Worm (Caenorhabditis elegans) whole organism, L4 larva: Measurements from ENCODE around the gene C16C4.17.

Source experiments
- F10B5.3 ChIP-seq: sonication (generic microtip); optimal IDR thresholded peaks from 2 replicates; lab custom pipeline; 2016; ENCODE audit warnings: mild to moderate bottlenecking, missing genetic modification characterization, missing compliant biosample characterization
- F49E8.2 ChIP-seq: sonication (generic microtip); optimal IDR thresholded peaks from 2 replicates; lab custom pipeline; 2016; ENCODE audit warnings: missing compliant biosample characterization, mild to moderate bottlenecking, missing genetic modification characterization, borderline replicate concordance
- R02D3.7 ChIP-seq: fragments of 150-350 bp; sonication (generic microtip); optimal IDR thresholded peaks from 3 replicates; lab custom pipeline; 2014; ENCODE audit warnings: missing biosample characterization, missing genetic modification characterization
- T20F7.1 ChIP-seq: fragments of 200-800 bp; sonication (Bioruptor generic); optimal IDR thresholded peaks from 2 replicates; lab custom pipeline; 2018; ENCODE audit warnings: mild to moderate bottlenecking, missing genetic modification characterization, missing compliant biosample characterization
- Y105C5A.15 ChIP-seq: fragments of 200-800 bp; sonication (Bioruptor generic); IDR thresholded peaks from 2 replicates; pipeline ENCODE4 v1.3.6; 2022; ENCODE audit warnings: missing genetic modification characterization, missing compliant biosample characterization
- ZK337.2 ChIP-seq: fragments of 200-800 bp; sonication (Bioruptor generic); IDR thresholded peaks from 2 replicates; pipeline ENCODE4 v1.3.6; 2022; ENCODE audit warnings: missing genetic modification reagents, missing genetic modification characterization, missing compliant biosample characterization
- aha-1 ChIP-seq: fragments of 150-350 bp; peaks from one replicate; lab custom pipeline; 2014; ENCODE audit warnings: missing biosample characterization, missing genetic modification characterization
- ceh-28 ChIP-seq: fragments of 150-350 bp; optimal IDR thresholded peaks from 2 replicates; lab custom pipeline; 2014; ENCODE audit warnings: missing biosample characterization, missing genetic modification reagents, missing genetic modification characterization
- ceh-32 ChIP-seq: sonication (generic microtip); optimal IDR thresholded peaks from 2 replicates; lab custom pipeline; 2016; ENCODE audit warnings: mild to moderate bottlenecking, missing genetic modification characterization, missing compliant biosample characterization; ENCODE audit not compliant: poor library complexity
- ceh-44 ChIP-seq: fragments of 200-800 bp; sonication (Bioruptor generic); IDR thresholded peaks from 2 replicates; pipeline ENCODE4 v1.3.6; 2022; ENCODE audit warnings: missing genetic modification reagents, missing genetic modification characterization, missing compliant biosample characterization
- ces-1 ChIP-seq: fragments of 150-350 bp; sonication (generic microtip); optimal IDR thresholded peaks from 4 replicates; lab custom pipeline; 2014; ENCODE audit warnings: missing biosample characterization, missing genetic modification reagents, missing genetic modification characterization
- daf-16 ChIP-seq, 3 experiments: sonication (generic microtip); optimal IDR thresholded peaks; 2 replicates each; lab custom pipeline; 2016 to 2017; ENCODE audit warnings: missing genetic modification characterization in 3 of 3, missing genetic modification reagents in 3 of 3, mild to moderate bottlenecking in 2 of 3, missing compliant biosample characterization in 2 of 3, missing biosample characterization in 1 of 3, moderate library complexity in 1 of 3
- dmd-6 ChIP-seq: fragments of 200-800 bp; sonication (Bioruptor generic); IDR thresholded peaks from 2 replicates; pipeline ENCODE4 v1.3.6; 2022; ENCODE audit warnings: missing genetic modification reagents, missing genetic modification characterization, missing compliant biosample characterization
- dmd-8 ChIP-seq: fragments of 200-800 bp; sonication (Bioruptor generic); IDR thresholded peaks from 2 replicates; pipeline ENCODE4 v1.3.6; 2022; ENCODE audit warnings: missing genetic modification characterization, missing compliant biosample characterization
- dmd-9 ChIP-seq: fragments of 200-800 bp; sonication (Bioruptor generic); IDR thresholded peaks from 2 replicates; pipeline ENCODE4 v1.3.6; 2022; ENCODE audit warnings: missing genetic modification reagents, missing genetic modification characterization, missing compliant biosample characterization
- duxl-1 ChIP-seq: sonication (generic microtip); optimal IDR thresholded peaks from 2 replicates; lab custom pipeline; 2016; ENCODE audit warnings: mild to moderate bottlenecking, missing genetic modification characterization, moderate library complexity, missing compliant biosample characterization; ENCODE audit not compliant: poor library complexity
- dve-1 ChIP-seq: sonication (generic microtip); optimal IDR thresholded peaks from 2 replicates; lab custom pipeline; 2017; ENCODE audit warnings: antibody characterized with exemption, mild to moderate bottlenecking, missing genetic modification characterization, missing compliant biosample characterization; ENCODE audit not compliant: insufficient read depth
- hlh-11 ChIP-seq: fragments of 200-800 bp; sonication (Bioruptor generic); optimal IDR thresholded peaks from 2 replicates; lab custom pipeline; 2018; ENCODE audit warnings: mild to moderate bottlenecking, missing genetic modification characterization, missing compliant biosample characterization
- hmg-1.1 ChIP-seq: fragments of 200-800 bp; sonication (Bioruptor generic); IDR thresholded peaks from 2 replicates; pipeline ENCODE4 v1.3.6; 2022; ENCODE audit warnings: missing genetic modification reagents, missing genetic modification characterization, missing compliant biosample characterization
- jun-1 ChIP-seq: fragments of 150-350 bp; optimal IDR thresholded peaks from 2 replicates; lab custom pipeline; 2014; ENCODE audit warnings: missing biosample characterization, missing genetic modification reagents, missing genetic modification characterization
- lim-7 ChIP-seq: fragments of 200-800 bp; sonication (Bioruptor generic); IDR thresholded peaks from 2 replicates; pipeline ENCODE4 v1.3.6; 2022; ENCODE audit warnings: missing genetic modification characterization, missing compliant biosample characterization
- lin-1 ChIP-seq: fragments of 200-800 bp; sonication (Bioruptor generic); IDR thresholded peaks from 2 replicates; pipeline ENCODE4 v1.3.6; 2022; ENCODE audit warnings: missing genetic modification reagents, missing genetic modification characterization, missing compliant biosample characterization
- lin-13 ChIP-seq: fragments of 150-350 bp; optimal IDR thresholded peaks from 2 replicates; lab custom pipeline; 2014; ENCODE audit warnings: missing biosample characterization, missing genetic modification reagents, missing genetic modification characterization
- mdl-1 ChIP-seq, 2 experiments: fragments of 150-350 bp in 1 of 2; sonication (generic microtip) in 1 of 2; optimal IDR thresholded peaks; 2 replicates each; lab custom pipeline; 2014 to 2017; ENCODE audit warnings: missing biosample characterization in 2 of 2, missing genetic modification characterization in 2 of 2
- mxl-3 ChIP-seq: fragments of 200-800 bp; sonication (Bioruptor generic); optimal IDR thresholded peaks from 2 replicates; lab custom pipeline; 2018; ENCODE audit warnings: mild to moderate bottlenecking, missing genetic modification characterization, missing compliant biosample characterization
- nhr-111 ChIP-seq: fragments of 200-800 bp; sonication (Bioruptor generic); optimal IDR thresholded peaks from 2 replicates; lab custom pipeline; 2018; ENCODE audit warnings: mild to moderate bottlenecking, missing genetic modification characterization, missing compliant biosample characterization
- nhr-28 ChIP-seq: fragments of 150-350 bp; optimal IDR thresholded peaks from 2 replicates; lab custom pipeline; 2014; ENCODE audit warnings: missing biosample characterization, missing genetic modification characterization
- nhr-42 ChIP-seq: fragments of 200-800 bp; sonication (Bioruptor generic); IDR thresholded peaks from 2 replicates; pipeline ENCODE4 v1.3.6; 2022; ENCODE audit warnings: missing genetic modification characterization, missing compliant biosample characterization
- nhr-48 ChIP-seq: sonication (generic microtip); optimal IDR thresholded peaks from 2 replicates; lab custom pipeline; 2016; ENCODE audit warnings: mild to moderate bottlenecking, missing genetic modification characterization, missing compliant biosample characterization
- nhr-6 ChIP-seq: fragments of 150-350 bp; optimal IDR thresholded peaks from 2 replicates; lab custom pipeline; 2014; ENCODE audit warnings: missing biosample characterization, missing genetic modification characterization
- php-3 ChIP-seq: fragments of 200-800 bp; sonication (Bioruptor generic); IDR thresholded peaks from 2 replicates; pipeline ENCODE4 v1.3.6; 2022; ENCODE audit warnings: missing genetic modification reagents, missing genetic modification characterization, missing compliant biosample characterization
- pqm-1 ChIP-seq: sonication (generic microtip); optimal IDR thresholded peaks from 2 replicates; lab custom pipeline; 2017; ENCODE audit warnings: missing biosample characterization, missing genetic modification characterization
- set-16 ChIP-seq: fragments of 200-800 bp; sonication (Bioruptor generic); IDR thresholded peaks from 2 replicates; pipeline ENCODE4 v1.3.6; 2022; ENCODE audit warnings: missing genetic modification reagents, missing genetic modification characterization, missing compliant biosample characterization
- skn-1 ChIP-seq: fragments of 150-350 bp; optimal IDR thresholded peaks from 2 replicates; lab custom pipeline; 2014; ENCODE audit warnings: missing biosample characterization, missing genetic modification characterization
- snpc-4 ChIP-seq: fragments of 150-350 bp; optimal IDR thresholded peaks from 2 replicates; lab custom pipeline; 2014; ENCODE audit warnings: missing biosample characterization, missing genetic modification characterization
- tra-1 ChIP-seq: fragments of 200-800 bp; sonication (Bioruptor generic); IDR thresholded peaks from 2 replicates; pipeline ENCODE4 v1.3.6; 2022; ENCODE audit warnings: missing genetic modification reagents, missing genetic modification characterization, missing compliant biosample characterization
- unc-130 ChIP-seq: sonication (generic microtip); optimal IDR thresholded peaks from 2 replicates; lab custom pipeline; 2016; ENCODE audit warnings: missing genetic modification reagents, missing genetic modification characterization, missing compliant biosample characterization
- unc-62 ChIP-seq, 3 experiments: fragments of 150-350 bp in 1 of 3; sonication (generic microtip); optimal IDR thresholded peaks in 2 of 3; peaks in 1 of 3; 1 replicate in 1 of 3; 2 replicates in 2 of 3; lab custom pipeline; 2014 to 2017; ENCODE audit warnings: missing biosample characterization in 3 of 3, missing genetic modification characterization in 3 of 3, missing genetic modification reagents in 3 of 3, missing genotype in 1 of 3
- zag-1 ChIP-seq: fragments of 150-350 bp; optimal IDR thresholded peaks from 2 replicates; lab custom pipeline; 2014; ENCODE audit warnings: missing biosample characterization, missing genetic modification characterization
- zip-2 ChIP-seq: fragments of 150-350 bp; optimal IDR thresholded peaks from 2 replicates; lab custom pipeline; 2014; ENCODE audit warnings: missing biosample characterization, missing genetic modification characterization

Gene C16C4.17

DNA sequence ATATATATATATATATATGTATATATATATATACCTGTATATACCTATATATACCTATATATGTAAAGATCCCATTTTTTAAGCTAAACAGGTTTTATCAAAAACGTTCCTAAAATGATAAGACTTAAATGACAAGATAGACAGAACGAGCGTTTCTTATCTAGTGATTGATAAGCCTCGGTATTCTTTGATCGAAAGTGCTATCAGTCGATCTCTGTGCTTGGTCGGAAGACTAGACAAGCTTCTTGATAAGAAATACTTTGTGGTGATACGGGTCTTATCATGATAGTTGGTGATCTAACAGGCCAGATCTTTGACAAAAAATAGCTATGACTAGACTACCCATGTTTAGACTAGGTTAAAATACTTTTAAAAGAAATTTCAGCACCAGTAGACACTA lies 12.7 kb upstream of the C16C4.17 start (continued):
- TF ChIP-seq nhr-42 (GFP tag; lab: Robert Waterston, UW): peak; percentile 52; the same call in 1 of the 2 replicates
- no peak for TF ChIP-seq ceh-32 (tag; lab: Kevin White, UChicago)
- TF ChIP-seq F10B5.3 (tag; lab: Kevin White, UChicago): no peak
- TF ChIP-seq aha-1 (tag; lab: Kevin White, UChicago): peak; percentile 38
- TF ChIP-seq duxl-1 (tag; lab: Kevin White, UChicago): peak; percentile 87
- peak; percentile 57 for TF ChIP-seq nhr-6
- TF ChIP-seq nhr-111 (GFP tag; lab: Kevin White, UChicago): no peak
- no peak for TF ChIP-seq unc-62 (GFP tag; optimal IDR thresholded peaks at IDR 0.05 in 1 of 2; lab: Kevin White, UChicago)
- TF ChIP-seq unc-62 (tag; optimal IDR thresholded peaks at IDR 0.05; lab: Kevin White, UChicago): no peak
- TF ChIP-seq skn-1 (tag; lab: Kevin White, UChicago): no peak
- no peak for TF ChIP-seq lim-7 (GFP tag; lab: Robert Waterston, UW)
- no peak for TF ChIP-seq ZK337.2
- peak; percentile 97 for TF ChIP-seq lin-1 (GFP tag; lab: Robert Waterston, UW)
- peak in 1 of 2 experiments; percentile 43 for TF ChIP-seq mdl-1 (tag; optimal IDR thresholded peaks at IDR 0.05; lab: Kevin White, UChicago)
- peak; percentile 90 for TF ChIP-seq php-3 (GFP tag; lab: Robert Waterston, UW)
- TF ChIP-seq snpc-4 (tag; lab: Kevin White, UChicago): no peak
- TF ChIP-seq zag-1 (tag; lab: Kevin White, UChicago): no peak
- TF ChIP-seq dmd-8 (GFP tag; lab: Robert Waterston, UW): no peak
- no peak for TF ChIP-seq daf-16 (GFP tag; optimal IDR thresholded peaks at IDR 0.05; lab: Kevin White, UChicago)
- TF ChIP-seq daf-16 (tag; optimal IDR thresholded peaks at IDR 0.05; lab: Kevin White, UChicago): peak; percentile 85
- no peak for TF ChIP-seq zip-2
- TF ChIP-seq T20F7.1 (GFP tag; lab: Kevin White, UChicago): no peak
- peak; percentile 47 for TF ChIP-seq mxl-3 (GFP tag; lab: Kevin White, UChicago)
- TF ChIP-seq dmd-6 (GFP tag; lab: Robert Waterston, UW): peak; percentile 99
- peak; percentile 96 for TF ChIP-seq nhr-28
- TF ChIP-seq tra-1: peak; percentile 97
- peak; percentile 99 for TF ChIP-seq pqm-1 (tag; lab: Kevin White, UChicago)
- TF ChIP-seq jun-1 (tag; lab: Kevin White, UChicago): peak; percentile 34
- TF ChIP-seq, all 104 proteins: peak for 17

DNA sequence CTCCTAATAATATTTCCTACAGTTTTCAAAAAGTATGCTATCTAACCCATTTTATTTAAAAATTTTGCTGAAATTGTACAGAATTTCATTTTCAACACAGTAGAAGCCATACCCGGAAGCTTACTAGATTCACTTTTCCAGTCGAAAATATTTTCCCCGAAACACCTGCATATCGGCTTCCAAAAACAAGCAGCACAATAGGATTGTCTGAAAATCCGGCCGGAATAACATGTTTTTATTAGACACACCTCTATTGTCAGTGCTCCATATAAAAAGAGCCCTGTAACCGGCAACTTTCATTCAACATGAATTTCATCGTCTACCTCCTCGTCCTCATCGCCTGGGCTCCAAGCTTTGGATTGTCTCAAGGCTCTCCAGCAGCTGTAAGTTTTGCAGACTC lies 11.9 kb upstream of the C16C4.17 start, which contains the start of gene C52E2.2:
Gene C52E2.2 (plus strand): TSS at position 301 of the 400 bp plus-strand sequence.
- TF ChIP-seq zag-1 (tag; lab: Kevin White, UChicago) (no peak), hlh-11 (tag; lab: Kevin White, UChicago) (no peak), tra-1 (no peak), zip-2 (no peak), ceh-44 (GFP tag; lab: Robert Waterston, UW) (no peak), Y105C5A.15 (no peak), dve-1 (tag; lab: Kevin White, UChicago) (no peak), unc-130 (GFP tag; lab: Kevin White, UChicago) (no peak), lim-7 (GFP tag; lab: Robert Waterston, UW) (no peak), lin-13 (GFP tag; lab: Kevin White, UChicago) (no peak), nhr-48 (tag; lab: Kevin White, UChicago) (no peak), ceh-28 (no peak), hmg-1.1 (no peak), ces-1 (no peak), dmd-6 (GFP tag; lab: Robert Waterston, UW) (no peak), set-16 (GFP tag; lab: Robert Waterston, UW) (no peak), F49E8.2 (tag; lab: Kevin White, UChicago) (no peak), R02D3.7 (tag; lab: Kevin White, UChicago) (no peak), dmd-9 (GFP tag; lab: Robert Waterston, UW) (no peak)
